Worm (Caenorhabditis elegans): ENCODE data around the gene C06H5.14.

DNA sequence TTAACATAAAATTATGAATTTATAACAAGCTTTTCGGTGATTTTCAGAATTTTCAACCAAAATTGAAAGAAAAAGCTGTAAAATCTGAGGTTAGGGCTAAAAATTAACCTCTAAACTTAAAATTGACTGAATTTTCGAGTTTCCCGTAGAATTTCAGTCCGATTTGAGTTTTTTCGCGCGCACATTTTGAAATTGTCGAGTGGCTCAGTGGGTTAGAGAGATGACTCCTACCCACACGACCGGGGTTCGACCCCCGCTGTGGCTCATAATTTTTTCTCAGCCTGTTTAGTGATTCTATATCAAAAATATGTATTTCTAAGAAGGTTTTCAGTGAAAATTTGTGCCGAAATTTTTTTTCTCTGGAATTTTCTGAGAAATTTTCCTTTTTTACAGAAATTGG lies 27.9 kb downstream of the C06H5.14 start:
- TF ChIP-seq ceh-22 (tag; optimal IDR thresholded peaks at IDR 0.05) (no peak), ets-4 (tag; optimal IDR thresholded peaks at IDR 0.05) (no peak), K09A11.1 (tag; optimal IDR thresholded peaks at IDR 0.05; ENCODE audit: insufficient read depth) (no peak), ceh-6 (GFP tag; optimal IDR thresholded peaks at IDR 0.05) (no peak), fkh-10 (GFP tag; optimal IDR thresholded peaks at IDR 0.05) (no peak), ama-1 (optimal IDR thresholded peaks at IDR 0.05) (no peak), npax-4 (tag; optimal IDR thresholded peaks at IDR 0.05) (no peak), pag-3 (tag; optimal IDR thresholded peaks at IDR 0.05; ENCODE audit: borderline replicate concordance) (no peak), unc-55 (GFP tag; optimal IDR thresholded peaks at IDR 0.05) (no peak), nfya-1 (tag; optimal IDR thresholded peaks at IDR 0.05) (no peak), elt-2 (tag; optimal IDR thresholded peaks at IDR 0.05) (no peak), ceh-19 (GFP tag; optimal IDR thresholded peaks at IDR 0.05) (no peak), fax-1 (tag; optimal IDR thresholded peaks at IDR 0.05) (no peak)

Data from whole organism, late embryonic.